Fruit fly (Drosophila melanogaster): ENCODE data around the gene NSD.

NSD gene

dm6 chr3R:27922673-27923175, 14.9 kb downstream of the NSD start, which contains the start of gene RpL4 (continued):
- TF ChIP-seq CG9876 (GFP tag; optimal IDR thresholded peaks at IDR 0.05) (peak; percentile 71), CG7987 (GFP tag; optimal IDR thresholded peaks at IDR 0.05) (peak; percentile 95), Stat92E (GFP tag; optimal IDR thresholded peaks at IDR 0.05) (no peak), Adf1 (GFP tag; IDR thresholded peaks at IDR 0.05) (no peak), CG10565 (GFP tag; optimal IDR thresholded peaks at IDR 0.05) (no peak), CG6765 (GFP tag; optimal IDR thresholded peaks at IDR 0.05) (peak; percentile 93), Hr3 (GFP tag; optimal IDR thresholded peaks at IDR 0.05) (peak; percentile 61), en (GFP tag; optimal IDR thresholded peaks at IDR 0.05) (peak; percentile 76), exex (tag; optimal IDR thresholded peaks at IDR 0.05) (peak; percentile 44), Doc2 (GFP tag; IDR thresholded peaks at IDR 0.05) (no peak), cg (GFP tag; optimal IDR thresholded peaks at IDR 0.05) (no peak), crc (GFP tag; optimal IDR thresholded peaks at IDR 0.05) (peak; percentile 75), Eip74EF (GFP tag; optimal IDR thresholded peaks at IDR 0.05) (peak in 1 of 2 experiments; percentile 50), scrt (GFP tag; optimal IDR thresholded peaks at IDR 0.05) (peak; percentile 82), CG30020 (tag; optimal IDR thresholded peaks at IDR 0.05) (peak; percentile 38), PHDP (tag; optimal IDR thresholded peaks at IDR 0.05) (peak; percentile 82), maf-S (GFP tag; optimal IDR thresholded peaks at IDR 0.05) (peak; percentile 56), CG30403 (GFP tag; optimal IDR thresholded peaks at IDR 0.05) (peak; percentile 60), sens-2 (GFP tag; IDR thresholded peaks at IDR 0.05) (peak; percentile 89), mirr (GFP tag; optimal IDR thresholded peaks at IDR 0.05) (peak; percentile 85), Antp (GFP tag; optimal IDR thresholded peaks at IDR 0.05) (peak; percentile 53), CG11560 (tag; IDR thresholded peaks at IDR 0.05) (no peak), Aef1 (GFP tag; IDR thresholded peaks at IDR 0.05) (0 out of 3 replicates have a peak, but pooled peaks have one; percentile 21), CG1647 (GFP tag; optimal IDR thresholded peaks at IDR 0.05) (peak; percentile 59), Kr (GFP tag; optimal IDR thresholded peaks at IDR 0.05) (peak; percentile 57), dan (GFP tag; IDR thresholded peaks at IDR 0.05) (no peak), CG2712 (tag; optimal IDR thresholded peaks at IDR 0.05) (peak; percentile 40), seq (GFP tag; IDR thresholded peaks at IDR 0.05) (peak; percentile 72), bigmax (GFP tag; optimal IDR thresholded peaks at IDR 0.05) (peak; percentile 87), Bteb2 (GFP tag; optimal IDR thresholded peaks at IDR 0.05) (peak; percentile 72), CG10959 (GFP tag; IDR thresholded peaks at IDR 0.05) (no peak; the same call in 1 of the 2 replicates), CG14965 (GFP tag; optimal IDR thresholded peaks at IDR 0.05; ENCODE audit: borderline replicate concordance) (no peak), prd (optimal IDR thresholded peaks at IDR 0.05) (no peak), prd (GFP tag; IDR thresholded peaks at IDR 0.05) (peak; percentile 48; the same call in 2 of the 3 replicates), shn (GFP tag; optimal IDR thresholded peaks at IDR 0.05) (peak; percentile 77), CG9437 (GFP tag; optimal IDR thresholded peaks at IDR 0.05) (peak; percentile 88), E2f1 (GFP tag; IDR thresholded peaks at IDR 0.05) (peak; percentile 70), ham (GFP tag; IDR thresholded peaks at IDR 0.05) (no peak), knrl (GFP tag; IDR thresholded peaks at IDR 0.05; ENCODE audit: partially characterized antibody) (no peak), CG4730 (GFP tag; IDR thresholded peaks at IDR 0.05) (peak; percentile 57; the same call in 1 of the 2 replicates), CG8478 (optimal IDR thresholded peaks at IDR 0.05) (peak; percentile 41), CG17359 (tag; optimal IDR thresholded peaks at IDR 0.05) (peak; percentile 73), CG9797 (GFP tag; optimal IDR thresholded peaks at IDR 0.05) (peak; percentile 27), CG4820 (GFP tag; optimal IDR thresholded peaks at IDR 0.05) (peak; percentile 56), caup (GFP tag; optimal IDR thresholded peaks at IDR 0.05; ENCODE audit: severe bottlenecking) (peak; percentile 96), Bdp1 (GFP tag; optimal IDR thresholded peaks at IDR 0.05) (peak; percentile 66), Deaf1 (tag; optimal IDR thresholded peaks at IDR 0.05) (peak; percentile 17), tx (GFP tag; optimal IDR thresholded peaks at IDR 0.05) (peak; percentile 40), pros (GFP tag; optimal IDR thresholded peaks at IDR 0.05) (peak; percentile 25), Ravus (GFP tag; IDR thresholded peaks at IDR 0.05) (no peak; the same call in 1 of the 2 replicates), p53 (GFP tag; optimal IDR thresholded peaks at IDR 0.05) (peak; percentile 77)
